Fruit fly (Drosophila melanogaster) whole organism, embryonic: Measurements from ENCODE around the gene CG32944.

Source experiments
- Antp ChIP-seq: fragments of 200-800 bp; sonication (Bioruptor generic); optimal IDR thresholded peaks from 3 replicates; lab custom pipeline; 2016; ENCODE audit warnings: missing biosample characterization, missing genetic modification characterization
- CG1024 ChIP-seq: fragments of 200-800 bp; sonication (Bioruptor generic); IDR thresholded peaks from 2 replicates; pipeline ENCODE4 v1.3.6; 2022; ENCODE audit warnings: missing biosample characterization, missing genetic modification characterization
- CG10462 ChIP-seq: fragments of 200-800 bp; sonication (Bioruptor generic); optimal IDR thresholded peaks from 2 replicates; lab custom pipeline; 2016; ENCODE audit warnings: missing biosample characterization, missing genetic modification characterization
- CG11504 ChIP-seq: fragments of 200-800 bp; sonication (Bioruptor generic); optimal IDR thresholded peaks from 3 replicates; lab custom pipeline; 2019; ENCODE audit warnings: missing biosample characterization, mild to moderate bottlenecking, missing genetic modification characterization, moderate library complexity
- CG11695 ChIP-seq: fragments of 200-800 bp; sonication (Bioruptor generic); IDR thresholded peaks from 3 replicates; pipeline ENCODE4 v1.3.6; 2022; ENCODE audit warnings: missing biosample characterization, missing genetic modification characterization
- CG12391 ChIP-seq: fragments of 200-800 bp; sonication (Bioruptor generic); optimal IDR thresholded peaks from 3 replicates; lab custom pipeline; 2018; ENCODE audit warnings: missing biosample characterization, mild to moderate bottlenecking, missing genetic modification characterization, moderate library complexity
- CG13287 ChIP-seq: fragments of 200-800 bp; sonication (Bioruptor generic); IDR thresholded peaks from 2 replicates; pipeline ENCODE4 v1.3.6; 2022; ENCODE audit warnings: missing biosample characterization, missing genetic modification characterization; ENCODE audit not compliant: partially characterized antibody
- CG15269 ChIP-seq: fragments of 200-800 bp; sonication (Bioruptor generic); optimal IDR thresholded peaks from 2 replicates; lab custom pipeline; 2018; ENCODE audit warnings: missing biosample characterization, mild to moderate bottlenecking, missing genetic modification characterization, moderate library complexity
- CG16815 ChIP-seq: fragments of 200-800 bp; sonication (Bioruptor generic); optimal IDR thresholded peaks from 3 replicates; lab custom pipeline; 2017; ENCODE audit warnings: missing biosample characterization, mild to moderate bottlenecking, missing genetic modification characterization
- CG17328 ChIP-seq: fragments of 200-800 bp; sonication (Bioruptor generic); IDR thresholded peaks from 2 replicates; pipeline ENCODE4 v1.3.6; 2022; ENCODE audit warnings: missing biosample characterization, missing genetic modification characterization
- CG17359 ChIP-seq: fragments of 200-800 bp; sonication (Bioruptor generic); optimal IDR thresholded peaks from 3 replicates; lab custom pipeline; 2018; ENCODE audit warnings: missing biosample characterization, mild to moderate bottlenecking, missing genetic modification characterization, moderate library complexity
- CG17361 ChIP-seq: fragments of 200-800 bp; sonication (Bioruptor generic); IDR thresholded peaks from 3 replicates; pipeline ENCODE4 v1.3.6; 2022; ENCODE audit warnings: missing biosample characterization, missing genetic modification characterization
- CG17568 ChIP-seq: fragments of 200-800 bp; sonication (Bioruptor generic); optimal IDR thresholded peaks from 2 replicates; lab custom pipeline; 2018; ENCODE audit warnings: missing biosample characterization, mild to moderate bottlenecking, missing genetic modification characterization, moderate library complexity
- CG2116 ChIP-seq: fragments of 200-800 bp; sonication (Bioruptor generic); optimal IDR thresholded peaks from 3 replicates; lab custom pipeline; 2018; ENCODE audit warnings: missing biosample characterization, mild to moderate bottlenecking, missing genetic modification characterization
- CG2889 ChIP-seq: fragments of 200-800 bp; sonication (Bioruptor generic); IDR thresholded peaks from 3 replicates; pipeline ENCODE4 v1.3.6; 2022; ENCODE audit warnings: missing biosample characterization, missing genetic modification characterization
- CG30020 ChIP-seq: fragments of 200-800 bp; optimal IDR thresholded peaks from 2 replicates; lab custom pipeline; 2019; ENCODE audit warnings: missing biosample characterization, mild to moderate bottlenecking, missing genetic modification characterization, moderate library complexity
- CG32772 ChIP-seq: fragments of 200-800 bp; sonication (Bioruptor generic); IDR thresholded peaks from 2 replicates; pipeline ENCODE4 v1.3.6; 2022; ENCODE audit warnings: missing biosample characterization, missing genetic modification characterization
- CG34224 ChIP-seq: fragments of 200-800 bp; sonication (Bioruptor generic); IDR thresholded peaks from 3 replicates; pipeline ENCODE4 v1.3.6; 2022; ENCODE audit warnings: missing biosample characterization, missing genetic modification characterization; ENCODE audit not compliant: partially characterized antibody
- CG34376 ChIP-seq: fragments of 200-800 bp; sonication (Bioruptor generic); optimal IDR thresholded peaks from 2 replicates; lab custom pipeline; 2018; ENCODE audit warnings: missing biosample characterization, mild to moderate bottlenecking, missing genetic modification characterization
- CG4360 ChIP-seq: fragments of 200-800 bp; sonication (Bioruptor generic); IDR thresholded peaks from 2 replicates; pipeline ENCODE4 v1.3.6; 2022; ENCODE audit warnings: missing biosample characterization, missing genetic modification characterization
- CG7372 ChIP-seq: fragments of 200-800 bp; sonication (Bioruptor generic); IDR thresholded peaks from 2 replicates; pipeline ENCODE4 v1.3.6; 2022; ENCODE audit warnings: missing biosample characterization, missing genetic modification characterization
- CG8359 ChIP-seq: fragments of 200-800 bp; sonication (Bioruptor generic); optimal IDR thresholded peaks from 2 replicates; lab custom pipeline; 2017; ENCODE audit warnings: missing biosample characterization, mild to moderate bottlenecking, missing genetic modification characterization, borderline replicate concordance
- CG9609 ChIP-seq: fragments of 200-800 bp; sonication (Bioruptor generic); optimal IDR thresholded peaks from 3 replicates; lab custom pipeline; 2016; ENCODE audit warnings: missing biosample characterization, missing genetic modification characterization
- CG9727 ChIP-seq: fragments of 200-800 bp; sonication (Bioruptor generic); optimal IDR thresholded peaks from 3 replicates; lab custom pipeline; 2017; ENCODE audit warnings: missing biosample characterization, mild to moderate bottlenecking, missing genetic modification characterization
- Dek ChIP-seq: fragments of 200-800 bp; sonication (Bioruptor generic); optimal IDR thresholded peaks from 3 replicates; lab custom pipeline; 2019; ENCODE audit warnings: missing biosample characterization, mild to moderate bottlenecking, missing genetic modification characterization, moderate library complexity
- Dll ChIP-seq: fragments of 200-800 bp; sonication (Bioruptor generic); IDR thresholded peaks from 4 replicates; pipeline ENCODE4 v1.3.6; 2022; ENCODE audit warnings: missing biosample characterization, missing genetic modification characterization; ENCODE audit not compliant: partially characterized antibody
- GATAe ChIP-seq: fragments of 200-800 bp; sonication (Bioruptor generic); conservative IDR thresholded peaks from 2 replicates; pipeline ENCODE4 v1.3.6; 2022; ENCODE audit warnings: missing biosample characterization, missing genetic modification characterization
- Gug ChIP-seq: fragments of 200-800 bp; sonication (Bioruptor generic); IDR thresholded peaks from 4 replicates; pipeline ENCODE4 v1.3.6; 2022; ENCODE audit warnings: missing biosample characterization, missing genetic modification characterization
- Lim3 ChIP-seq: fragments of 200-800 bp; sonication (Bioruptor generic); IDR thresholded peaks from 2 replicates; pipeline ENCODE4 v1.3.6; 2022; ENCODE audit warnings: missing biosample characterization, missing genetic modification characterization
- Lpt ChIP-seq: fragments of >200 bp; optimal IDR thresholded peaks from 2 replicates; lab custom pipeline; 2018; ENCODE audit warnings: missing biosample characterization, missing genetic modification characterization
- MTF-1 ChIP-seq: fragments of 200-800 bp; sonication (Bioruptor generic); optimal IDR thresholded peaks from 2 replicates; lab custom pipeline; 2018; ENCODE audit warnings: missing biosample characterization, mild to moderate bottlenecking, missing genetic modification characterization, borderline replicate concordance
- Neu2 ChIP-seq: fragments of 200-800 bp; sonication (Bioruptor generic); optimal IDR thresholded peaks from 3 replicates; lab custom pipeline; 2016; ENCODE audit warnings: missing biosample characterization, missing genetic modification characterization, borderline replicate concordance
- Taf1 ChIP-seq: fragments of 200-800 bp; sonication (Bioruptor generic); IDR thresholded peaks from 2 replicates; pipeline ENCODE4 v1.3.6; 2022; ENCODE audit warnings: missing biosample characterization, missing genetic modification characterization
- Xbp1 ChIP-seq: fragments of 200-800 bp; sonication (Bioruptor generic); optimal IDR thresholded peaks from 3 replicates; lab custom pipeline; 2016; ENCODE audit warnings: missing biosample characterization, mild to moderate bottlenecking, missing genetic modification characterization
- ab ChIP-seq: fragments of 200-800 bp; sonication (Bioruptor generic); optimal IDR thresholded peaks from 2 replicates; lab custom pipeline; 2016; ENCODE audit warnings: missing biosample characterization, missing genetic modification characterization
- ase ChIP-seq: fragments of 200-800 bp; sonication (Bioruptor generic); IDR thresholded peaks from 3 replicates; pipeline ENCODE4 v1.3.6; 2022; ENCODE audit warnings: missing biosample characterization, missing genetic modification characterization
- bcd ChIP-seq: fragments of 200-800 bp; sonication (Bioruptor generic); optimal IDR thresholded peaks from 2 replicates; lab custom pipeline; 2017; ENCODE audit warnings: missing biosample characterization, mild to moderate bottlenecking, missing genetic modification characterization
- chinmo ChIP-seq: fragments of 200-800 bp; sonication (Bioruptor generic); IDR thresholded peaks from 4 replicates; pipeline ENCODE4 v1.3.6; 2022; ENCODE audit warnings: missing biosample characterization, missing genetic modification characterization; ENCODE audit not compliant: partially characterized antibody
- dan ChIP-seq: fragments of 200-800 bp; sonication (Bioruptor generic); IDR thresholded peaks from 2 replicates; pipeline ENCODE4 v1.3.6; 2022; ENCODE audit warnings: missing biosample characterization, missing genetic modification characterization
- dpn ChIP-seq, 2 experiments: fragments of 200-800 bp; sonication (Bioruptor generic); optimal IDR thresholded peaks; 3 replicates each; lab custom pipeline; 2016; ENCODE audit warnings: missing biosample characterization in 2 of 2, missing genetic modification characterization in 2 of 2
- fru ChIP-seq: fragments of >200 bp; optimal IDR thresholded peaks from 2 replicates; lab custom pipeline; 2017
- gsb-n ChIP-seq: fragments of 200-800 bp; sonication (Bioruptor generic); optimal IDR thresholded peaks from 3 replicates; lab custom pipeline; 2018; ENCODE audit warnings: missing biosample characterization, mild to moderate bottlenecking, missing genetic modification characterization
- hbn ChIP-seq: fragments of 200-800 bp; sonication (Bioruptor generic); IDR thresholded peaks from 2 replicates; pipeline ENCODE4 v1.3.6; 2022; ENCODE audit warnings: missing biosample characterization, missing genetic modification characterization; ENCODE audit not compliant: partially characterized antibody
- jigr1 ChIP-seq: fragments of 200-800 bp; sonication (Bioruptor generic); IDR thresholded peaks from 3 replicates; pipeline ENCODE4 v1.3.6; 2022; ENCODE audit warnings: missing biosample characterization, missing genetic modification characterization
- ken ChIP-seq: fragments of 200-800 bp; sonication (Bioruptor generic); IDR thresholded peaks from 3 replicates; pipeline ENCODE4 v1.3.6; 2022; ENCODE audit warnings: missing biosample characterization, missing genetic modification characterization
- nerfin-2 ChIP-seq: fragments of 200-800 bp; sonication (Bioruptor generic); IDR thresholded peaks from 2 replicates; pipeline ENCODE4 v1.3.6; 2022; ENCODE audit warnings: missing biosample characterization, missing genetic modification characterization; ENCODE audit not compliant: partially characterized antibody
- pros ChIP-seq: fragments of 200-800 bp; sonication (Bioruptor generic); optimal IDR thresholded peaks from 3 replicates; lab custom pipeline; 2019; ENCODE audit warnings: missing biosample characterization, mild to moderate bottlenecking, missing genetic modification characterization, moderate library complexity
- sqz ChIP-seq: fragments of 200-800 bp; sonication (Bioruptor generic); optimal IDR thresholded peaks from 3 replicates; lab custom pipeline; 2018; ENCODE audit warnings: missing biosample characterization, mild to moderate bottlenecking, missing genetic modification characterization
- wor ChIP-seq: fragments of 200-800 bp; sonication (Bioruptor generic); IDR thresholded peaks from 2 replicates; pipeline ENCODE4 v1.3.6; 2022; ENCODE audit warnings: missing biosample characterization, missing genetic modification characterization

The CG32944 gene

dm6 chr3R:4433441-4434077, 14.2 kb upstream of the CG32944 start, which contains the start of the genes eIF3a and CG1074 (continued):
- TF ChIP-seq CG17359 (tag; lab: Kevin White, UChicago) (peak; percentile 62), CG2116 (GFP tag; lab: Kevin White, UChicago) (peak; percentile 100), CG15269 (tag; lab: Kevin White, UChicago) (no peak), Xbp1 (GFP tag; lab: Kevin White, UChicago) (peak; percentile 65), CG17568 (no peak), CG7372 (GFP tag; lab: Robert Waterston, UW) (peak; percentile 60), CG12391 (tag; lab: Kevin White, UChicago) (peak; percentile 66), CG4360 (no peak), CG9727 (GFP tag; lab: Kevin White, UChicago) (peak; percentile 78), nerfin-2 (GFP tag; lab: Robert Waterston, UW) (peak; percentile 94), GATAe (no peak), Lpt (GFP tag; lab: Kevin White, UChicago) (no peak), wor (GFP tag; lab: Robert Waterston, UW) (no peak), hbn (GFP tag; lab: Robert Waterston, UW) (peak; percentile 91), CG34376 (GFP tag; lab: Kevin White, UChicago) (peak; percentile 89), dan (no peak), Taf1 (GFP tag; lab: Robert Waterston, UW) (no peak), sqz (GFP tag; lab: Kevin White, UChicago) (no peak), Antp (peak; percentile 52), CG13287 (GFP tag; lab: Robert Waterston, UW) (peak; percentile 97), Gug (GFP tag; lab: Robert Waterston, UW) (peak; percentile 56; the same call in 1 of the 4 replicates), pros (GFP tag; lab: Kevin White, UChicago) (peak; percentile 16), CG30020 (tag; lab: Kevin White, UChicago) (peak; percentile 80), CG11695 (GFP tag; lab: Robert Waterston, UW) (0 out of 3 replicates have a peak, but pooled peaks have one; percentile 33), CG17361 (GFP tag; lab: Robert Waterston, UW) (peak; percentile 59; the same call in 2 of the 3 replicates), Dek (no peak), ab (GFP tag; lab: Kevin White, UChicago) (no peak), bcd (GFP tag; lab: Kevin White, UChicago) (peak; percentile 73), Neu2 (GFP tag; lab: Kevin White, UChicago) (peak; percentile 62), gsb-n (tag; lab: Kevin White, UChicago) (no peak), CG8359 (GFP tag; lab: Kevin White, UChicago) (no peak), Dll (GFP tag; lab: Robert Waterston, UW) (peak; percentile 91), fru (no peak), CG17328 (peak; percentile 50; the same call in 1 of the 2 replicates), CG16815 (GFP tag; lab: Kevin White, UChicago) (no peak), dpn (GFP tag; optimal IDR thresholded peaks at IDR 0.05; lab: Kevin White, UChicago) (peak; percentile 40 to 73), CG34224 (GFP tag; lab: Robert Waterston, UW) (peak; percentile 93), CG32772 (GFP tag; lab: Robert Waterston, UW) (0 out of 2 replicates have a peak, but pooled peaks have one; percentile 31), ken (GFP tag; lab: Robert Waterston, UW) (peak; percentile 45; the same call in 1 of the 3 replicates), chinmo (GFP tag; lab: Robert Waterston, UW) (peak; percentile 97), ase (GFP tag; lab: Robert Waterston, UW) (peak; percentile 48; the same call in 1 of the 3 replicates), CG11504 (tag; lab: Kevin White, UChicago) (no peak), jigr1 (no peak), CG1024 (peak; percentile 68; the same call in 1 of the 2 replicates), CG2889 (no peak), CG10462 (GFP tag; lab: Kevin White, UChicago) (no peak), CG9609 (peak; percentile 53), MTF-1 (GFP tag; lab: Kevin White, UChicago) (peak; percentile 55), Lim3 (GFP tag; lab: Robert Waterston, UW) (no peak)
